Fruit fly (Drosophila melanogaster) S2 (cell line): ENCODE results near the gene CYLD.

ENCODE experiments used
- CG8478 ChIP-seq: fragments of >200 bp; optimal IDR thresholded peaks from 2 replicates; lab custom pipeline; 2018
- CTCF ChIP-seq, 2 experiments: fragments of >200 bp; optimal IDR thresholded peaks; 2 replicates each; lab custom pipeline; 2018

Gene CYLD

DNA sequence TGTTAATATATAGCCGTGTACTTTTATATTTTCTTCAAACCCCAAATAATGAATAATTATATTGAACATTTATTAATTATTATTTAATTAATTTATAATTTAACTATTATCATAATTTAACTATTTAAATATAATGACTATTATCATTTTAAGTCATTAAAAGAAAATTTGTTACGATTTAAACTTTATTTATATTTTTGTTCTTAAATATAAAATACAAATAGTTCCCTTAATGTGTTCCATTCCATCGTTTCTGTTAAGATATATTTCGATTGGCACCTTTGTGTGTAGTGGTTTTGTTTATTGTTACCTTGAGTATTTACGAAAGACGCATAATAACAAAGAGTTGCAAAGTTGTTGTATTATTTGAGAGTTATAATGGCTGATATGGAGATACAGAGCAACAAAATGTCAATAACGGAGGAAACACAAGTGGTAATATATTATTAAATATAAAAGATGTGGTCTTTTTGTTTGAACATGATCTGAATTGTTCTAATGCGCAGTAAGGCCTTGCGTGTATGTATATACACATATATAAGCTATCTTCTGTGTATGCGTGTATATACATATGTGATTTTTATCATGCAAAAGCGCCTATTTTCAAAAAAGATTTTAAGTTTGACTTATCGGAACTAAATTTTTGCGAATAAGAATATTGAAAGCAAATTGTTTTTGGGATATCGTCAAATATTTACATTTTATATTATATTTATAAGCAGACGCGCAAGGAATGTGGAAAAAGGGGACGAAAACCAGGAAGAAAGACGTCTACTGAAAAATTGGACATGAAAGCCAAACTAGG, 35.6 kb downstream of the CYLD start, which contains the start of gene REPTOR-BP:
Gene REPTOR-BP, plus strand, starts transcription at position 296 of the 805 bp plus-strand sequence.
- no peak for TF ChIP-seq CG8478 (lab: Kevin White, UChicago)
- no peak for TF ChIP-seq CTCF (optimal IDR thresholded peaks at IDR 0.05; lab: Kevin White, UChicago)

DNA sequence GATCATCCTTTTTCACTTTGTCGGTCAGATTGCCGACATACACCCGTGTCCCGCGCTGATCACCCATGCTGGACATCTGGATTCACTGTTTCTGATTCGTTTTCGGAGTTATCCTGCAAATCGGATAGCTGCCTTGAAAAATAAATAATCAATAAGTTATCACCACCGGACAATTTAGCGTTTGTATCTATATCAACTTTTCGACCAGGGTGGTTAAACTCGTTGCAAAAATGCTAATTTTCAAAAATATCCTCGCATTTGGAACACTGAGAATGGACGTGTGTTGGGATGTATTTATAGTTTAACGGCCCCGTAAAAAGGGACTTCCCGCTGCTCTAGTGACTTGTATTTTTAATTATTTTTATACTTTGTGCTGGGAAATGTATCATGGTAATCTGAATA, 36.3 kb downstream of the CYLD start, which contains the start of gene Rsf1:
Gene Rsf1, minus strand, starts transcription at position 212 of the 402 bp plus-strand sequence.
- TF ChIP-seq CG8478 (lab: Kevin White, UChicago) (no peak), CTCF (optimal IDR thresholded peaks at IDR 0.05; lab: Kevin White, UChicago) (peak in 1 of 2 experiments; percentile 13)

DNA sequence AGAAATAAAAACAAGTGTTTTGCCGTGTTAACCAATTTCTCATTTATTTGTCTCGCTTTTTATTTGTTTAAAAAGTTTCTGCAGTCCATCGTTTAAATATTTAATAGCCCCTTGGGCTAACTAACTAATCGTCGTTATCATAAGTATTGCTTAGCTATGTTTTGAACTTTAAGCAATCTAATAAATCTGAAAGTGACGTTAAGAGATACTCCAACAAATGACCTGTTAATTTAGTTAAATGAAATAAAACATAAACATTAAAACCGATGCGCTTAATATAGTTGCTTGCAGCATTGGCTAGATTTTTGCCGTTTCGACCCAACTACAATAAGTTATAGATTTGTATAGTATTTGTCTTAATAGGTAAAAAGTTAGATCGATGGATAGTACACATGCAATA, 37.9 kb downstream of the CYLD start:
- TF ChIP-seq CTCF (optimal IDR thresholded peaks at IDR 0.05; lab: Kevin White, UChicago) (no peak), CG8478 (lab: Kevin White, UChicago) (no peak)

- TF ChIP-seq CTCF (optimal IDR thresholded peaks at IDR 0.05; lab: Kevin White, UChicago) (peak in 1 of 2 experiments; percentile 3), CG8478 (lab: Kevin White, UChicago) (no peak)
Observed at dm6 chr2L:10260750-10261493, 38.7 kb downstream of the CYLD start, which contains the start of gene Pten. Gene Pten (minus strand): TSS chr2L:10261049.

- TF ChIP-seq CTCF (optimal IDR thresholded peaks at IDR 0.05; lab: Kevin White, UChicago) (no peak), CG8478 (lab: Kevin White, UChicago) (no peak)
Observed at dm6 chr2L:10259960-10260749, 39.5 kb downstream of the CYLD start.

dm6 chr2L:10255725-10256158, 43.9 kb downstream of the CYLD start, which contains the start of gene CG5676:
Gene CG5676 (minus strand): TSS chr2L:10255891.
- TF ChIP-seq CG8478 (lab: Kevin White, UChicago) (no peak), CTCF (optimal IDR thresholded peaks at IDR 0.05; lab: Kevin White, UChicago) (no peak)

DNA sequence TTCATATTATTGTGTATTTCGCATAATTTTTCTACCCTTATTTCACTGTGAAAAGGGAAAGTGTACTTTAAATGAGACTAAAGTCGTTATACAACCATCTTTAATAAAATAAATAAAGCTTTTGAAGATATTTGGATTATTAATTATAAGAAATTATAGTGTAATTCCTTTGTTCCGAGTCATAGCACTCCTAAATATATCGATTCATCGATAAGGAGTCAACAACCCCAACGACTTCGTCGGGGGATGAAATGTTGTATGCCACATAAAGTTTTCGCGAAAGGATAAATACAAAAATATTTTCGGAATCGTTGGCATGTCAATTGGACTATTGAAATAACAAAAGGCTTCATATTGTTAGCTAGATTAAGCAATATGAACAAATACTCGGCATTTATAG, 48.1 kb downstream of the CYLD start, which contains the start of gene Ror:
Gene Ror, plus strand, starts transcription at position 252 of the 400 bp plus-strand sequence.
- TF ChIP-seq CG8478 (lab: Kevin White, UChicago) (no peak), CTCF (optimal IDR thresholded peaks at IDR 0.05; lab: Kevin White, UChicago) (no peak)

- TF ChIP-seq CTCF (optimal IDR thresholded peaks at IDR 0.05; lab: Kevin White, UChicago) (no peak), CG8478 (lab: Kevin White, UChicago) (no peak)
Observed at dm6 chr2L:10250441-10250847, 49.2 kb downstream of the CYLD start, which contains the start of the genes bsk and CG31717. Gene bsk (minus strand): TSS chr2L:10250501. Gene CG31717 (plus strand): TSS chr2L:10250737.

dm6 chr2L:10249655-10250202, 49.9 kb downstream of the CYLD start:
- TF ChIP-seq CG8478 (lab: Kevin White, UChicago): no peak

dm6 chr2L:10246785-10247190, 52.9 kb downstream of the CYLD start, which contains the start of gene chico:
Gene chico (minus strand): TSS chr2L:10247078.
- TF ChIP-seq CG8478 (lab: Kevin White, UChicago) (no peak), CTCF (optimal IDR thresholded peaks at IDR 0.05; lab: Kevin White, UChicago) (peak; percentile 45 to 46)
